Worm (Caenorhabditis elegans) whole organism, young adult: ENCODE data around the gene sedl-1.

Experiments
- B0035.1 ChIP-seq: sonication (generic microtip); optimal IDR thresholded peaks from 2 replicates; lab custom pipeline; 2016; ENCODE audit warnings: missing genetic modification characterization, mild to moderate bottlenecking, missing compliant biosample characterization, missing genotype, missing genetic modification reagents
- C06A6.2 ChIP-seq: fragments of 200-800 bp; sonication (Bioruptor generic); conservative IDR thresholded peaks from 2 replicates; pipeline ENCODE4 v1.3.6; 2022; ENCODE audit warnings: missing genetic modification characterization, missing compliant biosample characterization
- D2030.7 ChIP-seq: fragments of 200-800 bp; sonication (Bioruptor generic); IDR thresholded peaks from 2 replicates; pipeline ENCODE4 v1.3.6; 2022; ENCODE audit warnings: missing genetic modification reagents, missing genetic modification characterization, missing compliant biosample characterization
- F37B4.10 ChIP-seq: fragments of 200-800 bp; sonication (Bioruptor generic); IDR thresholded peaks from 2 replicates; pipeline ENCODE4 v1.3.6; 2022; ENCODE audit warnings: missing genetic modification characterization, missing compliant biosample characterization
- F57A8.1 ChIP-seq: fragments of 200-800 bp; sonication (Bioruptor generic); optimal IDR thresholded peaks from 2 replicates; lab custom pipeline; 2018; ENCODE audit warnings: mild to moderate bottlenecking, missing genetic modification characterization, moderate library complexity, missing compliant biosample characterization
- K11D2.4 ChIP-seq: fragments of 200-800 bp; sonication (Bioruptor generic); IDR thresholded peaks from 2 replicates; pipeline ENCODE4 v1.3.6; 2022; ENCODE audit warnings: missing genetic modification reagents, missing genetic modification characterization, missing compliant biosample characterization
- K12H6.12 ChIP-seq: fragments of 200-800 bp; sonication (Bioruptor generic); optimal IDR thresholded peaks from 2 replicates; lab custom pipeline; 2018; ENCODE audit warnings: mild to moderate bottlenecking, missing genetic modification characterization, missing compliant biosample characterization
- T07F8.4 ChIP-seq: sonication (generic microtip); optimal IDR thresholded peaks from 2 replicates; lab custom pipeline; 2016; ENCODE audit warnings: mild to moderate bottlenecking, missing genetic modification characterization, moderate library complexity, missing compliant biosample characterization
- ZK185.1 ChIP-seq: sonication (generic microtip); optimal IDR thresholded peaks from 2 replicates; lab custom pipeline; 2016; ENCODE audit warnings: mild to moderate bottlenecking, missing genetic modification characterization, missing compliant biosample characterization; ENCODE audit not compliant: poor library complexity, severe bottlenecking
- aptf-3 ChIP-seq: fragments of 200-800 bp; sonication (Bioruptor generic); IDR thresholded peaks from 2 replicates; pipeline ENCODE4 v1.3.6; 2022; ENCODE audit warnings: missing genetic modification characterization, missing compliant biosample characterization
- atf-7 ChIP-seq: sonication (generic microtip); optimal IDR thresholded peaks from 2 replicates; lab custom pipeline; 2017; ENCODE audit warnings: mild to moderate bottlenecking, missing genetic modification characterization, missing compliant biosample characterization
- attf-5 ChIP-seq: fragments of 200-800 bp; sonication (Bioruptor generic); optimal IDR thresholded peaks from 2 replicates; lab custom pipeline; 2018; ENCODE audit warnings: mild to moderate bottlenecking, missing genetic modification characterization, missing compliant biosample characterization
- cebp-1 ChIP-seq, 2 experiments: fragments of 200-800 bp in 1 of 2; sonication (Bioruptor generic) in 1 of 2; sonication (generic microtip) in 1 of 2; IDR thresholded peaks in 1 of 2; optimal IDR thresholded peaks in 1 of 2; 2 replicates each; pipeline versions ENCODE4 v1.3.6 to Lab custom; 2017 to 2022; ENCODE audit warnings: missing compliant biosample characterization in 2 of 2, missing genetic modification characterization in 2 of 2, mild to moderate bottlenecking in 1 of 2, missing genetic modification reagents in 1 of 2, moderate library complexity in 1 of 2
- ceh-27 ChIP-seq: fragments of 200-800 bp; sonication (Bioruptor generic); optimal IDR thresholded peaks from 2 replicates; lab custom pipeline; 2018; ENCODE audit warnings: mild to moderate bottlenecking, missing genetic modification characterization, moderate library complexity, missing compliant biosample characterization
- dox-1 ChIP-seq: fragments of 200-800 bp; sonication (Bioruptor generic); IDR thresholded peaks from 2 replicates; pipeline ENCODE4 v1.3.6; 2022; ENCODE audit warnings: missing genetic modification reagents, missing genetic modification characterization, missing compliant biosample characterization
- egl-18 ChIP-seq: fragments of 200-800 bp; sonication (Bioruptor generic); IDR thresholded peaks from 2 replicates; pipeline ENCODE4 v1.3.6; 2022; ENCODE audit warnings: missing genetic modification reagents, missing genetic modification characterization, missing compliant biosample characterization
- egl-44 ChIP-seq: fragments of 200-800 bp; sonication (Bioruptor generic); IDR thresholded peaks from 2 replicates; pipeline ENCODE4 v1.3.6; 2022; ENCODE audit warnings: missing genetic modification reagents, missing genetic modification characterization, missing compliant biosample characterization
- egrh-3 ChIP-seq: fragments of 200-800 bp; sonication (Bioruptor generic); IDR thresholded peaks from 2 replicates; pipeline ENCODE4 v1.3.6; 2022; ENCODE audit warnings: missing genetic modification reagents, missing genetic modification characterization, missing compliant biosample characterization
- hlh-26 ChIP-seq: fragments of 200-800 bp; sonication (Bioruptor generic); conservative IDR thresholded peaks from 2 replicates; pipeline ENCODE4 v1.3.6; 2022; ENCODE audit warnings: missing genetic modification reagents, missing genetic modification characterization, missing compliant biosample characterization
- hmg-1.2 ChIP-seq: fragments of 200-800 bp; sonication (Bioruptor generic); IDR thresholded peaks from 2 replicates; pipeline ENCODE4 v1.3.6; 2022; ENCODE audit warnings: missing genetic modification reagents, missing genetic modification characterization, missing compliant biosample characterization
- hrde-1 ChIP-seq: sonication (generic microtip); optimal IDR thresholded peaks from 2 replicates; lab custom pipeline; 2016; ENCODE audit warnings: missing genetic modification characterization, mild to moderate bottlenecking, missing compliant biosample characterization, moderate library complexity, missing genotype, missing genetic modification reagents, borderline replicate concordance
- let-526 ChIP-seq: fragments of 200-800 bp; sonication (Bioruptor generic); IDR thresholded peaks from 2 replicates; pipeline ENCODE4 v1.3.6; 2022; ENCODE audit warnings: missing genetic modification reagents, missing genetic modification characterization, missing compliant biosample characterization
- let-607 ChIP-seq, 2 experiments: fragments of 200-800 bp in 1 of 2; sonication (Bioruptor generic) in 1 of 2; sonication (generic microtip) in 1 of 2; optimal IDR thresholded peaks; 2 replicates each; lab custom pipeline; 2016 to 2018; ENCODE audit warnings: mild to moderate bottlenecking in 2 of 2, missing compliant biosample characterization in 2 of 2, missing genetic modification characterization in 2 of 2, moderate library complexity in 2 of 2, missing genotype in 1 of 2
- lin-40 ChIP-seq: sonication (generic microtip); optimal IDR thresholded peaks from 2 replicates; lab custom pipeline; 2016; ENCODE audit warnings: missing genetic modification characterization, mild to moderate bottlenecking, missing compliant biosample characterization, missing genotype, missing genetic modification reagents
- madf-10 ChIP-seq: sonication (generic microtip); optimal IDR thresholded peaks from 2 replicates; lab custom pipeline; 2016; ENCODE audit warnings: mild to moderate bottlenecking, missing genetic modification characterization, missing compliant biosample characterization
- madf-6 ChIP-seq: fragments of 200-800 bp; sonication (Bioruptor generic); IDR thresholded peaks from 2 replicates; pipeline ENCODE4 v1.3.6; 2022; ENCODE audit warnings: missing genetic modification reagents, missing genetic modification characterization, missing compliant biosample characterization
- nfyb-1 ChIP-seq: fragments of 200-800 bp; sonication (Bioruptor generic); IDR thresholded peaks from 2 replicates; pipeline ENCODE4 v1.3.6; 2022; ENCODE audit warnings: missing genetic modification reagents, missing genetic modification characterization, missing compliant biosample characterization
- nhr-120 ChIP-seq: fragments of 200-800 bp; sonication (Bioruptor generic); IDR thresholded peaks from 2 replicates; pipeline ENCODE4 v1.3.6; 2022; ENCODE audit warnings: missing genetic modification characterization, missing compliant biosample characterization
- nhr-80 ChIP-seq: sonication (generic microtip); optimal IDR thresholded peaks from 2 replicates; lab custom pipeline; 2016; ENCODE audit warnings: missing genetic modification characterization, missing compliant biosample characterization
- nhr-90 ChIP-seq: sonication (generic microtip); optimal IDR thresholded peaks from 2 replicates; lab custom pipeline; 2016; ENCODE audit warnings: missing genotype, mild to moderate bottlenecking, missing genetic modification characterization, missing compliant biosample characterization
- pha-4 ChIP-seq: fragments of 150-350 bp; sonication (generic microtip); optimal IDR thresholded peaks from 2 replicates; lab custom pipeline; 2014; ENCODE audit warnings: missing biosample characterization, missing genetic modification reagents, missing genetic modification characterization
- repo-1 ChIP-seq: sonication (generic microtip); optimal IDR thresholded peaks from 2 replicates; lab custom pipeline; 2017; ENCODE audit warnings: mild to moderate bottlenecking, missing genetic modification characterization, missing compliant biosample characterization
- sea-2 ChIP-seq: fragments of 200-800 bp; sonication (Bioruptor generic); IDR thresholded peaks from 2 replicates; pipeline ENCODE4 v1.3.6; 2022; ENCODE audit warnings: missing genetic modification characterization, missing compliant biosample characterization
- snpc-4 ChIP-seq, 5 experiments: fragments of 150-350 bp in 1 of 5; sonication (generic microtip) in 4 of 5; optimal IDR thresholded peaks; 2 replicates each; lab custom pipeline; 2014 to 2018; ENCODE audit warnings: missing genetic modification characterization in 5 of 5, missing biosample characterization in 3 of 5, antibody characterized with exemption in 2 of 5, mild to moderate bottlenecking in 2 of 5, missing compliant biosample characterization in 2 of 5, missing genotype in 2 of 5, moderate library complexity in 2 of 5, missing genetic modification reagents in 1 of 5
- somi-1 ChIP-seq: fragments of 200-800 bp; sonication (Bioruptor generic); optimal IDR thresholded peaks from 2 replicates; lab custom pipeline; 2018; ENCODE audit warnings: mild to moderate bottlenecking, missing genetic modification characterization, missing compliant biosample characterization
- tlf-1 ChIP-seq: fragments of 200-800 bp; sonication (Bioruptor generic); optimal IDR thresholded peaks from 2 replicates; lab custom pipeline; 2018; ENCODE audit warnings: mild to moderate bottlenecking, missing genetic modification characterization, missing compliant biosample characterization
- unc-62 ChIP-seq: fragments of 150-350 bp; optimal IDR thresholded peaks from 2 replicates; lab custom pipeline; 2014; ENCODE audit warnings: missing biosample characterization, missing genetic modification reagents, missing genetic modification characterization
- zfh-2 ChIP-seq: fragments of 200-800 bp; sonication (Bioruptor generic); conservative IDR thresholded peaks from 2 replicates; pipeline ENCODE4 v1.3.6; 2022; ENCODE audit warnings: missing genetic modification reagents, missing genetic modification characterization, missing compliant biosample characterization
- ztf-22 ChIP-seq: fragments of 200-800 bp; sonication (Bioruptor generic); optimal IDR thresholded peaks from 2 replicates; lab custom pipeline; 2018; ENCODE audit warnings: mild to moderate bottlenecking, missing genetic modification characterization, moderate library complexity, missing compliant biosample characterization
- ztf-25 ChIP-seq: fragments of 200-800 bp; sonication (Bioruptor generic); IDR thresholded peaks from 2 replicates; pipeline ENCODE4 v1.3.6; 2022; ENCODE audit warnings: missing genetic modification reagents, missing genetic modification characterization, missing compliant biosample characterization
- ztf-26 ChIP-seq: sonication (generic microtip); optimal IDR thresholded peaks from 2 replicates; lab custom pipeline; 2017; ENCODE audit warnings: missing genetic modification characterization, missing compliant biosample characterization
- ztf-28 ChIP-seq: fragments of 200-800 bp; sonication (Bioruptor generic); IDR thresholded peaks from 2 replicates; pipeline ENCODE4 v1.3.6; 2022; ENCODE audit warnings: missing genetic modification reagents, missing genetic modification characterization, missing compliant biosample characterization
- ztf-6 ChIP-seq: fragments of 200-800 bp; sonication (Bioruptor generic); IDR thresholded peaks from 2 replicates; pipeline ENCODE4 v1.3.6; 2022; ENCODE audit warnings: missing genetic modification reagents, missing genetic modification characterization, missing compliant biosample characterization

The sedl-1 gene

ce11 chrX:1459756-1460155 lies 19.7 kb upstream of the sedl-1 start:
- TF ChIP-seq F37B4.10 (no peak), F57A8.1 (no peak), egl-44 (GFP tag; lab: Robert Waterston, UW) (no peak), B0035.1 (tag; lab: Kevin White, UChicago) (no peak), ztf-22 (GFP tag; lab: Kevin White, UChicago) (no peak), egrh-3 (GFP tag; lab: Robert Waterston, UW) (no peak), madf-6 (GFP tag; lab: Robert Waterston, UW) (no peak), ztf-25 (GFP tag; lab: Robert Waterston, UW) (no peak), let-607 (tag; optimal IDR thresholded peaks at IDR 0.05; lab: Kevin White, UChicago) (no peak), T07F8.4 (tag; lab: Kevin White, UChicago) (no peak), dox-1 (GFP tag; lab: Robert Waterston, UW) (no peak), hlh-26 (no peak), K11D2.4 (GFP tag; lab: Robert Waterston, UW) (no peak), ZK185.1 (tag; lab: Kevin White, UChicago) (no peak), ztf-28 (GFP tag; lab: Robert Waterston, UW) (no peak), C06A6.2 (GFP tag; lab: Robert Waterston, UW) (no peak)

ce11 chrX:1458793-1459192 lies 18.7 kb upstream of the sedl-1 start, which contains the start of gene D1005.2:
Gene D1005.2, plus strand, starts transcription at chrX:1459022.
- TF ChIP-seq D2030.7 (no peak), zfh-2 (GFP tag; lab: Robert Waterston, UW) (no peak), ztf-22 (GFP tag; lab: Kevin White, UChicago) (no peak), nhr-90 (tag; lab: Kevin White, UChicago) (no peak), aptf-3 (no peak), ceh-27 (no peak), repo-1 (tag; lab: Kevin White, UChicago) (no peak), hrde-1 (tag; lab: Kevin White, UChicago) (no peak), nhr-120 (no peak), madf-6 (GFP tag; lab: Robert Waterston, UW) (no peak), snpc-4 (GFP tag; optimal IDR thresholded peaks at IDR 0.05; lab: Kevin White, UChicago) (no peak), snpc-4 (tag; optimal IDR thresholded peaks at IDR 0.05; lab: Kevin White, UChicago) (no peak)

- TF ChIP-seq hmg-1.2 (GFP tag; lab: Robert Waterston, UW), result 0 out of 2 replicates have a peak, but pooled peaks have one; percentile 5
- TF ChIP-seq cebp-1 (GFP tag; IDR thresholded peaks at IDR 0.05; lab: Robert Waterston, UW), result 0 out of 2 replicates have a peak, but pooled peaks have one; percentile 15
- TF ChIP-seq cebp-1 (tag; optimal IDR thresholded peaks at IDR 0.05; lab: Kevin White, UChicago), result no peak
- TF ChIP-seq sea-2 (GFP tag; lab: Robert Waterston, UW), result no peak
- TF ChIP-seq egl-44 (GFP tag; lab: Robert Waterston, UW), result no peak
- peak; percentile 55 for TF ChIP-seq atf-7
- no peak for TF ChIP-seq ztf-6
- TF ChIP-seq let-526, result 0 out of 2 replicates have a peak, but pooled peaks have one; percentile 20
- TF ChIP-seq nfyb-1, result 0 out of 2 replicates have a peak, but pooled peaks have one; percentile 24
- TF ChIP-seq unc-62 (GFP tag; lab: Kevin White, UChicago), result peak; percentile 38
- TF ChIP-seq tlf-1, result no peak
- peak; percentile 58 for TF ChIP-seq nhr-80 (tag; lab: Kevin White, UChicago)
- peak; percentile 37 for TF ChIP-seq attf-5
- TF ChIP-seq pha-4 (tag; lab: Kevin White, UChicago), result no peak
- TF ChIP-seq K12H6.12 (tag; lab: Kevin White, UChicago), result peak; percentile 35
- peak; percentile 19 for TF ChIP-seq lin-40 (tag; lab: Kevin White, UChicago)
- TF ChIP-seq madf-10 (tag; lab: Kevin White, UChicago), result peak; percentile 17
- no peak for TF ChIP-seq egl-18 (GFP tag; lab: Robert Waterston, UW)
- no peak for TF ChIP-seq ztf-26 (tag; lab: Kevin White, UChicago)
- no peak for TF ChIP-seq hlh-26
- TF ChIP-seq egrh-3 (GFP tag; lab: Robert Waterston, UW), result 0 out of 2 replicates have a peak, but pooled peaks have one; percentile 13
- peak; percentile 50 for TF ChIP-seq somi-1
Observed at ce11 chrX:1456350-1457080, 16.5 kb upstream of the sedl-1 start.
